Worm (Caenorhabditis elegans) whole organism, L1 larva: ENCODE data around the gene ZK688.4.
A peak's percentile ranks its signal among the peaks of the same experiment; 100 is the strongest.

Experiments
- blmp-1 ChIP-seq: fragments of 150-350 bp; optimal IDR thresholded peaks from 2 replicates; lab custom pipeline; 2014; ENCODE audit warnings: missing biosample characterization, missing genetic modification characterization
- hpl-2 ChIP-seq: fragments of 150-350 bp; optimal IDR thresholded peaks from 2 replicates; lab custom pipeline; 2014; ENCODE audit warnings: missing biosample characterization, missing genetic modification reagents, missing genetic modification characterization
- lin-13 ChIP-seq: fragments of 150-350 bp; optimal IDR thresholded peaks from 2 replicates; lab custom pipeline; 2014; ENCODE audit warnings: missing biosample characterization, missing genetic modification reagents, missing genetic modification characterization
- mdl-1 ChIP-seq, 2 experiments: fragments of 150-350 bp; optimal IDR thresholded peaks; 2 replicates each; lab custom pipeline; 2014 to 2017; ENCODE audit warnings: missing biosample characterization in 2 of 2, missing genetic modification characterization in 2 of 2, inconsistent platforms in 1 of 2
- nhr-12 ChIP-seq: sonication (generic microtip); optimal IDR thresholded peaks from 2 replicates; lab custom pipeline; 2017; ENCODE audit warnings: missing biosample characterization, missing genetic modification characterization
- nhr-90 ChIP-seq: sonication (generic microtip); optimal IDR thresholded peaks from 2 replicates; lab custom pipeline; 2016; ENCODE audit warnings: mild to moderate bottlenecking, missing genetic modification characterization, missing compliant biosample characterization; ENCODE audit not compliant: poor library complexity
- sox-4 ChIP-seq: sonication (generic microtip); optimal IDR thresholded peaks from 2 replicates; lab custom pipeline; 2016; ENCODE audit warnings: missing genetic modification characterization, missing compliant biosample characterization

- TF ChIP-seq blmp-1 (peak; percentile 27), sox-4 (tag; lab: Kevin White, UChicago) (no peak), mdl-1 (tag; optimal IDR thresholded peaks at IDR 0.05; lab: Kevin White, UChicago) (no peak), hpl-2 (GFP tag; lab: Kevin White, UChicago) (no peak), nhr-90 (no peak), lin-13 (GFP tag; lab: Kevin White, UChicago) (no peak), nhr-12 (tag; lab: Kevin White, UChicago) (no peak)
These were observed 31.1 kb downstream of the ZK688.4 start for ce11 chrIII:7925968-7926367.
